Fruit fly (Drosophila melanogaster): ENCODE results near the gene CG5860.

Gene CG5860

DNA sequence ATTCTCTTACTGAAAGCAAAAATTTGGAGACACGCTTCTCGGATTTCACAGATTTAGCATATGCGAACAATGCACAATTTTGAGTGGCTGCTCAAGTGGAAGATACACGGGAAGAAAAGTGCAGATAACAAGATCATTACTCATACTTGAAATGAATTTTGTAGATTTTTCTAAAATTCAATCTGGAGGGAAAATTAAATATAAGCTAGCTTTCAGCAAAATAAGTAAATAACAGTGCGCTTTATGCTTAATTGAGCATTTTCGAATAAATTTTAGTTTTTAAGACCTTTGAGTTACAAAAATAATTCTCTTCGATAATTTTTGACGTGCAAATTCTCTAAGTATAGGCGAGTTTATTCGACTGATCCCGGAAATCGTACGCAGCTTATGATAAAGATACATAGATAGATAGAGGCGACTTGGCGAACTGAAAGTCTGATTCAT, 8.7 kb upstream of the CG5860 start (continued):
- TF ChIP-seq CG42726 (GFP tag; IDR thresholded peaks at IDR 0.05; ENCODE audit: partially characterized antibody) (no peak), Opbp (GFP tag; IDR thresholded peaks at IDR 0.05; ENCODE audit: partially characterized antibody) (no peak), Oaz (GFP tag; IDR thresholded peaks at IDR 0.05) (no peak), Mes4 (GFP tag; optimal IDR thresholded peaks at IDR 0.05) (no peak), ewg (GFP tag; optimal IDR thresholded peaks at IDR 0.05) (no peak), repo (GFP tag; optimal IDR thresholded peaks at IDR 0.05) (no peak), dan (GFP tag; IDR thresholded peaks at IDR 0.05) (no peak), ftz-f1 (GFP tag; optimal IDR thresholded peaks at IDR 0.05) (no peak), sd (tag; optimal IDR thresholded peaks at IDR 0.05) (no peak), z (GFP tag; IDR thresholded peaks at IDR 0.05) (no peak), ems (GFP tag; optimal IDR thresholded peaks at IDR 0.05) (no peak), mam (GFP tag; optimal IDR thresholded peaks at IDR 0.05) (no peak), CG11456 (GFP tag; IDR thresholded peaks at IDR 0.05) (no peak), Neu2 (GFP tag; optimal IDR thresholded peaks at IDR 0.05; ENCODE audit: borderline replicate concordance) (no peak), Scr (GFP tag; IDR thresholded peaks at IDR 0.05; ENCODE audit: partially characterized antibody) (no peak), Dek (tag; optimal IDR thresholded peaks at IDR 0.05) (no peak), CG9215 (GFP tag; IDR thresholded peaks at IDR 0.05) (no peak), Xrp1 (GFP tag; IDR thresholded peaks at IDR 0.05) (peak; percentile 57; the same call in 1 of the 2 replicates), CG7928 (GFP tag; optimal IDR thresholded peaks at IDR 0.05) (no peak), CG6689 (GFP tag; IDR thresholded peaks at IDR 0.05) (no peak), CG2129 (GFP tag; IDR thresholded peaks at IDR 0.05; ENCODE audit: partially characterized antibody) (no peak), CG3065 (GFP tag; optimal IDR thresholded peaks at IDR 0.05) (no peak), CG3163 (GFP tag; optimal IDR thresholded peaks at IDR 0.05) (no peak), al (GFP tag; IDR thresholded peaks at IDR 0.05) (no peak), CG4328 (GFP tag; optimal IDR thresholded peaks at IDR 0.05) (no peak), salm (tag; optimal IDR thresholded peaks at IDR 0.05) (no peak), Trl (optimal IDR thresholded peaks at IDR 0.05) (no peak), Trl (GFP tag; optimal IDR thresholded peaks at IDR 0.05) (peak; percentile 34), Ravus (GFP tag; IDR thresholded peaks at IDR 0.05) (no peak), CG6683 (GFP tag; optimal IDR thresholded peaks at IDR 0.05) (no peak), phol (tag; optimal IDR thresholded peaks at IDR 0.05) (peak; percentile 77), CG2120 (GFP tag; optimal IDR thresholded peaks at IDR 0.05) (no peak), HmgZ (tag; optimal IDR thresholded peaks at IDR 0.05) (no peak), CG11695 (GFP tag; IDR thresholded peaks at IDR 0.05) (no peak), hbn (GFP tag; IDR thresholded peaks at IDR 0.05; ENCODE audit: partially characterized antibody) (no peak), CG16813 (GFP tag; IDR thresholded peaks at IDR 0.05; ENCODE audit: partially characterized antibody) (no peak), Fer3 (tag; optimal IDR thresholded peaks at IDR 0.05) (peak; percentile 58), CG14965 (GFP tag; optimal IDR thresholded peaks at IDR 0.05; ENCODE audit: borderline replicate concordance) (no peak), nau (GFP tag; optimal IDR thresholded peaks at IDR 0.05) (peak; percentile 56), prd (optimal IDR thresholded peaks at IDR 0.05) (no peak), prd (GFP tag; IDR thresholded peaks at IDR 0.05) (peak; percentile 18; the same call in 1 of the 3 replicates), gfzf (GFP tag; optimal IDR thresholded peaks at IDR 0.05) (no peak), CG12659 (GFP tag; optimal IDR thresholded peaks at IDR 0.05) (no peak), Hsf (GFP tag; optimal IDR thresholded peaks at IDR 0.05) (no peak), CG14710 (tag; optimal IDR thresholded peaks at IDR 0.05) (peak; percentile 53), Rx (GFP tag; IDR thresholded peaks at IDR 0.05) (no peak), CrebB (tag; optimal IDR thresholded peaks at IDR 0.05) (no peak), rib (GFP tag; IDR thresholded peaks at IDR 0.05) (no peak), ATbp (GFP tag; optimal IDR thresholded peaks at IDR 0.05) (no peak), crp (GFP tag; optimal IDR thresholded peaks at IDR 0.05) (no peak), CG1792 (GFP tag; optimal IDR thresholded peaks at IDR 0.05) (peak; percentile 27)

Data from whole organism, embryonic.